Worm (Caenorhabditis elegans) whole organism, mixed stage, embryonic: ENCODE results near the gene sri-32.
"Not testable (repeated sequence)": the region's sequence is repeated elsewhere in the genome, so short reads cannot be mapped to it uniquely, and the experiment has no call there.

Experiments
- elt-3 ChIP-seq: fragments of 150-350 bp; optimal IDR thresholded peaks from 2 replicates; lab custom pipeline; 2014; ENCODE audit warnings: missing biosample characterization, missing genetic modification characterization
- lin-13 ChIP-seq: fragments of 150-350 bp; optimal IDR thresholded peaks from 2 replicates; lab custom pipeline; 2014; ENCODE audit warnings: missing biosample characterization, missing genetic modification characterization
- lsy-2 ChIP-seq: fragments of 150-350 bp; optimal IDR thresholded peaks from 2 replicates; lab custom pipeline; 2014; ENCODE audit warnings: missing biosample characterization, missing genetic modification characterization
- mep-1 ChIP-seq: fragments of 150-350 bp; optimal IDR thresholded peaks from 2 replicates; lab custom pipeline; 2017; ENCODE audit warnings: missing biosample characterization, missing genetic modification reagents, missing genetic modification characterization, inconsistent platforms
- nhr-12 ChIP-seq: fragments of 150-350 bp; optimal IDR thresholded peaks from 2 replicates; lab custom pipeline; 2014; ENCODE audit warnings: missing biosample characterization, missing genetic modification characterization
- snpc-4 ChIP-seq: fragments of 150-350 bp; optimal IDR thresholded peaks from 2 replicates; lab custom pipeline; 2014; ENCODE audit warnings: missing biosample characterization, missing genetic modification characterization
- unc-39 ChIP-seq: fragments of 150-350 bp; optimal IDR thresholded peaks from 2 replicates; lab custom pipeline; 2014; ENCODE audit warnings: missing biosample characterization, missing genetic modification characterization
- unc-62 ChIP-seq: fragments of 150-350 bp; optimal IDR thresholded peaks from 2 replicates; lab custom pipeline; 2014; ENCODE audit warnings: missing biosample characterization, missing genetic modification reagents, missing genetic modification characterization
- zip-8 ChIP-seq: fragments of 150-350 bp; optimal IDR thresholded peaks from 2 replicates; lab custom pipeline; 2014; ENCODE audit warnings: missing biosample characterization, missing genetic modification characterization
- ztf-11 ChIP-seq: fragments of 150-350 bp; optimal IDR thresholded peaks from 2 replicates; lab custom pipeline; 2014; ENCODE audit warnings: missing biosample characterization, missing genetic modification characterization

ce11 chrII:3183300-3183840 lies 29.1 kb upstream of the sri-32 start, which contains the start of the genes Y27F2A.6 and Y27F2A.8:
- TF ChIP-seq unc-62 (GFP tag; lab: Kevin White, UChicago); lin-13 (tag; lab: Kevin White, UChicago); elt-3 (tag; lab: Kevin White, UChicago); zip-8 (tag; lab: Kevin White, UChicago); snpc-4; lsy-2 (tag; lab: Kevin White, UChicago); mep-1 (tag; lab: Kevin White, UChicago); unc-39 (tag; lab: Kevin White, UChicago); nhr-12; ztf-11 (tag; lab: Kevin White, UChicago): not testable (repeated sequence)
